Worm (Caenorhabditis elegans): ENCODE results near the gene ucr-2.1.

- TF ChIP-seq syd-9 (tag; optimal IDR thresholded peaks at IDR 0.05), result no peak
- TF ChIP-seq pha-4 (tag; optimal IDR thresholded peaks at IDR 0.05), result no peak
- TF ChIP-seq F13H6.1 (tag; optimal IDR thresholded peaks at IDR 0.05), result no peak
- no peak for TF ChIP-seq ama-1 (optimal IDR thresholded peaks at IDR 0.05)
- no peak for TF ChIP-seq T23F11.4 (GFP tag; optimal IDR thresholded peaks at IDR 0.05)
- no peak for TF ChIP-seq nfya-1 (tag; optimal IDR thresholded peaks at IDR 0.05)
- no peak for TF ChIP-seq pha-2 (tag; optimal IDR thresholded peaks at IDR 0.05)
- no peak for TF ChIP-seq hlh-30 (tag; optimal IDR thresholded peaks at IDR 0.05; ENCODE audit: insufficient read depth)
- no peak for TF ChIP-seq dmd-4 (tag; optimal IDR thresholded peaks at IDR 0.05; ENCODE audit: borderline replicate concordance)
- no peak for TF ChIP-seq K09A11.1 (tag; optimal IDR thresholded peaks at IDR 0.05; ENCODE audit: insufficient read depth)
- TF ChIP-seq eyg-1 (tag; optimal IDR thresholded peaks at IDR 0.05), result no peak
- no peak for TF ChIP-seq fkh-6 (tag; optimal IDR thresholded peaks at IDR 0.05)
These were observed 16.4 kb downstream of the ucr-2.1 start for ce11 chrX:12034661-12035060.
